Fruit fly (Drosophila melanogaster) whole organism, prepupa: Measurements from ENCODE around the gene Obp93a.
A peak's percentile ranks its signal among the peaks of the same experiment; 100 is the strongest.

ENCODE experiments used
- CG10631 ChIP-seq: fragments of 200-800 bp; sonication (Bioruptor generic); optimal IDR thresholded peaks from 2 replicates; lab custom pipeline; 2016; ENCODE audit warnings: missing biosample characterization, missing genetic modification characterization
- CG10669 ChIP-seq: fragments of 200-800 bp; sonication (Bioruptor generic); optimal IDR thresholded peaks from 3 replicates; lab custom pipeline; 2018; ENCODE audit warnings: missing biosample characterization, mild to moderate bottlenecking, missing genetic modification characterization, moderate library complexity
- CG11762 ChIP-seq: fragments of 200-800 bp; sonication (Bioruptor generic); optimal IDR thresholded peaks from 3 replicates; lab custom pipeline; 2016; ENCODE audit warnings: missing biosample characterization, missing genetic modification characterization; ENCODE audit not compliant: insufficient read depth
- CG15336 ChIP-seq: fragments of 200-800 bp; sonication (Bioruptor generic); IDR thresholded peaks from 2 replicates; pipeline ENCODE4 v1.3.6; 2022; ENCODE audit warnings: missing biosample characterization, missing genetic modification characterization
- CG3032 ChIP-seq: fragments of 200-800 bp; optimal IDR thresholded peaks from 2 replicates; lab custom pipeline; 2019; ENCODE audit warnings: missing biosample characterization, mild to moderate bottlenecking, missing genetic modification characterization, moderate library complexity
- CG31627 ChIP-seq: fragments of 200-800 bp; sonication (Bioruptor generic); optimal IDR thresholded peaks from 3 replicates; lab custom pipeline; 2016; ENCODE audit warnings: missing biosample characterization, missing genetic modification characterization
- CG32006 ChIP-seq: fragments of 200-800 bp; sonication (Bioruptor generic); optimal IDR thresholded peaks from 3 replicates; lab custom pipeline; 2017; ENCODE audit warnings: missing biosample characterization, mild to moderate bottlenecking, missing genetic modification characterization
- CG34406 ChIP-seq: fragments of 200-800 bp; sonication (Bioruptor generic); optimal IDR thresholded peaks from 3 replicates; lab custom pipeline; 2016; ENCODE audit warnings: missing biosample characterization, missing genetic modification characterization
- CG3919 ChIP-seq: fragments of 200-800 bp; sonication (Bioruptor generic); optimal IDR thresholded peaks from 3 replicates; lab custom pipeline; 2016; ENCODE audit warnings: missing biosample characterization, missing genetic modification characterization
- CG6792 ChIP-seq: fragments of 200-800 bp; sonication (Bioruptor generic); optimal IDR thresholded peaks from 3 replicates; lab custom pipeline; 2016; ENCODE audit warnings: missing biosample characterization, missing genetic modification characterization
- CG6854 ChIP-seq: fragments of 200-800 bp; sonication (Bioruptor generic); optimal IDR thresholded peaks from 2 replicates; lab custom pipeline; 2017; ENCODE audit warnings: missing biosample characterization, mild to moderate bottlenecking, missing genetic modification characterization
- CG7368 ChIP-seq: fragments of 200-800 bp; sonication (Bioruptor generic); optimal IDR thresholded peaks from 3 replicates; lab custom pipeline; 2016; ENCODE audit warnings: missing biosample characterization, missing genetic modification characterization
- CG8632 ChIP-seq: fragments of 200-800 bp; sonication (Bioruptor generic); optimal IDR thresholded peaks from 3 replicates; lab custom pipeline; 2016; ENCODE audit warnings: missing biosample characterization, missing genetic modification characterization
- Eip75B ChIP-seq: fragments of 200-800 bp; sonication (Bioruptor generic); optimal IDR thresholded peaks from 3 replicates; lab custom pipeline; 2016; ENCODE audit warnings: missing biosample characterization, missing genetic modification characterization
- Eip78C ChIP-seq: fragments of 200-800 bp; sonication (Bioruptor generic); peaks from one replicate; lab custom pipeline; 2016; ENCODE audit warnings: missing biosample characterization, missing genetic modification characterization
- Ets96B ChIP-seq: fragments of 200-800 bp; optimal IDR thresholded peaks from 2 replicates; lab custom pipeline; 2019; ENCODE audit warnings: missing biosample characterization, mild to moderate bottlenecking, missing genetic modification characterization, moderate library complexity
- Gug ChIP-seq: fragments of 200-800 bp; sonication (Bioruptor generic); IDR thresholded peaks from 2 replicates; pipeline ENCODE4 v1.3.6; 2022; ENCODE audit warnings: missing biosample characterization, missing genetic modification characterization
- Hr39 ChIP-seq: fragments of 200-800 bp; sonication (Bioruptor generic); optimal IDR thresholded peaks from 2 replicates; lab custom pipeline; 2016; ENCODE audit warnings: missing biosample characterization, missing genetic modification characterization
- Hr4 ChIP-seq: fragments of 200-800 bp; sonication (Bioruptor generic); optimal IDR thresholded peaks from 3 replicates; lab custom pipeline; 2016; ENCODE audit warnings: missing biosample characterization, missing genetic modification characterization
- Met ChIP-seq: fragments of 200-800 bp; sonication (Bioruptor generic); optimal IDR thresholded peaks from 3 replicates; lab custom pipeline; 2016; ENCODE audit warnings: missing biosample characterization, missing genetic modification characterization
- OdsH ChIP-seq: fragments of 200-800 bp; sonication (Bioruptor generic); optimal IDR thresholded peaks from 3 replicates; lab custom pipeline; 2016; ENCODE audit warnings: missing biosample characterization, missing genetic modification characterization
- Smox ChIP-seq: fragments of 200-800 bp; sonication (Bioruptor generic); optimal IDR thresholded peaks from 3 replicates; lab custom pipeline; 2016; ENCODE audit warnings: missing biosample characterization, missing genetic modification characterization
- Sox102F ChIP-seq: fragments of 200-800 bp; sonication (Bioruptor generic); optimal IDR thresholded peaks from 2 replicates; lab custom pipeline; 2016; ENCODE audit warnings: missing biosample characterization, mild to moderate bottlenecking, missing genetic modification characterization
- Sox14 ChIP-seq: fragments of 200-800 bp; sonication (Bioruptor generic); optimal IDR thresholded peaks from 3 replicates; lab custom pipeline; 2016; ENCODE audit warnings: missing biosample characterization, missing genetic modification characterization
- Sox15 ChIP-seq: fragments of 200-800 bp; sonication (Bioruptor generic); optimal IDR thresholded peaks from 3 replicates; lab custom pipeline; 2016; ENCODE audit warnings: missing biosample characterization, missing genetic modification characterization
- achi ChIP-seq: fragments of 200-800 bp; sonication (Bioruptor generic); optimal IDR thresholded peaks from 3 replicates; lab custom pipeline; 2016; ENCODE audit warnings: missing biosample characterization, missing genetic modification characterization
- acj6 ChIP-seq: fragments of 200-800 bp; sonication (Bioruptor generic); optimal IDR thresholded peaks from 3 replicates; lab custom pipeline; 2016; ENCODE audit warnings: missing biosample characterization, missing genetic modification characterization
- cyc ChIP-seq: fragments of 200-800 bp; sonication (Bioruptor generic); optimal IDR thresholded peaks from 3 replicates; lab custom pipeline; 2016; ENCODE audit warnings: missing biosample characterization, missing genetic modification characterization
- dsx ChIP-seq: fragments of 200-800 bp; optimal IDR thresholded peaks from 3 replicates; lab custom pipeline; 2019; ENCODE audit warnings: missing biosample characterization, mild to moderate bottlenecking, missing genetic modification characterization, moderate library complexity; ENCODE audit not compliant: poor library complexity, severe bottlenecking
- esn ChIP-seq: fragments of 200-800 bp; sonication (Bioruptor generic); optimal IDR thresholded peaks from 2 replicates; lab custom pipeline; 2016; ENCODE audit warnings: missing biosample characterization, mild to moderate bottlenecking, missing genetic modification characterization, moderate library complexity
- fd59A ChIP-seq: fragments of 200-800 bp; sonication (Bioruptor generic); optimal IDR thresholded peaks from 2 replicates; lab custom pipeline; 2017; ENCODE audit warnings: missing biosample characterization, mild to moderate bottlenecking, missing genetic modification characterization, missing genetic modification reagents
- fkh ChIP-seq: fragments of 200-800 bp; sonication (Bioruptor generic); optimal IDR thresholded peaks from 3 replicates; lab custom pipeline; 2017; ENCODE audit warnings: missing biosample characterization, mild to moderate bottlenecking, missing genetic modification characterization, moderate library complexity
- lz ChIP-seq: fragments of 200-800 bp; sonication (Bioruptor generic); optimal IDR thresholded peaks from 3 replicates; lab custom pipeline; 2016; ENCODE audit warnings: missing biosample characterization, missing genetic modification characterization
- net ChIP-seq: fragments of 200-800 bp; sonication (Bioruptor generic); optimal IDR thresholded peaks from 3 replicates; lab custom pipeline; 2016; ENCODE audit warnings: missing biosample characterization, missing genetic modification characterization
- pdm3 ChIP-seq: fragments of 200-800 bp; sonication (Bioruptor generic); optimal IDR thresholded peaks from 3 replicates; lab custom pipeline; 2016; ENCODE audit warnings: missing biosample characterization, missing genetic modification characterization
- spab ChIP-seq: fragments of 200-800 bp; sonication (Bioruptor generic); optimal IDR thresholded peaks from 2 replicates; lab custom pipeline; 2017; ENCODE audit warnings: missing biosample characterization, mild to moderate bottlenecking, missing genetic modification characterization, missing genetic modification reagents
- ss ChIP-seq, 2 experiments: fragments of 200-800 bp; sonication (Bioruptor generic); optimal IDR thresholded peaks; 2 replicates in 1 of 2; 3 replicates in 1 of 2; lab custom pipeline; 2017 to 2018; ENCODE audit warnings: mild to moderate bottlenecking in 2 of 2, missing biosample characterization in 2 of 2, missing genetic modification characterization in 2 of 2, moderate library complexity in 1 of 2
- svp ChIP-seq: fragments of 200-800 bp; sonication (Bioruptor generic); peaks from one replicate; lab custom pipeline; 2016; ENCODE audit warnings: missing biosample characterization, missing genetic modification characterization
- topi ChIP-seq: fragments of 200-800 bp; sonication (Bioruptor generic); optimal IDR thresholded peaks from 3 replicates; lab custom pipeline; 2016; ENCODE audit warnings: missing biosample characterization, missing genetic modification characterization
- vri ChIP-seq: fragments of 200-800 bp; sonication (Bioruptor generic); optimal IDR thresholded peaks from 3 replicates; lab custom pipeline; 2016; ENCODE audit warnings: missing biosample characterization, mild to moderate bottlenecking, missing genetic modification characterization

The Obp93a gene

DNA sequence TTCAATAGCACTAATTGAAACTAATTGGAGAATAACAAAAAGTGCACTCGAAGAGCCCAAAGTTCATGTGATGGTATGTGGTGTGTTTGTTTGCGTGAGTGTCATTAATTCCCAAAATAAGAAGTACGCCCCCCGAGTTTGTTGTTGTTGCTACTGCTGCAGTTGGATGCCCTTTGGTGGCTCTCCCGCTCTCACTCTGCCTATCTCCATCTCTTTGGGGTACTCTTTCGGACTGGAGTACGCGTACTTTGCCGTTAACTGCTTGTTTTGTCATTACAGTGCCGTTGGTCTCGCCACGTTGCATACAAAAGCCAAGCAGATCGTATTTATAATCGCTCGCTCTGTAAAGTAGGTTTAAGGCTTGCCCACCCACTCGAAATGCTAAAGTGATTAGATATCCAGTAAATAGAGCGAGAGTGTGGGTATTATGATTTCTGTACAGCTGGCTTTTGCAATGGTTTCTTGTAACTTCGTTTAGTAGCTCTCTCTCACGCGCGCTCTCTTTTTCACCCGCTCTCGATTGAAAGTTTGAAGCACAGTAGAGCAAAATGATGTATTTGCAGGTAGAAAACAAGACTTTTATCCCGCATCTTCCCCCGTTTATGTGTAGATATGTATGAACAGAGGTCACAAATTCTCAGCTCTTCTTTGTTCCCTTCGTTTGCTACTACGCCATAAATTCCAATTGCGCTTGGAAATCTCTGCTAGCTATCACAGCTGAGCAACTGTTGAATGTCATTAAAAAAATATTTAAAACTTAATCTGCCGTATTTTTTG lies 17.4 kb downstream of the Obp93a start (continued):
- TF ChIP-seq dsx (GFP tag; lab: Kevin White, UChicago) (no peak), Eip78C (GFP tag; lab: Kevin White, UChicago) (peak; percentile 83), CG31627 (peak; percentile 67), net (peak; percentile 26), CG10631 (no peak), achi (peak; percentile 39), CG15336 (GFP tag; lab: Robert Waterston, UW) (peak; percentile 40; the same call in 1 of the 2 replicates), fkh (no peak), CG3919 (GFP tag; lab: Kevin White, UChicago) (peak; percentile 49), fd59A (no peak), Sox15 (GFP tag; lab: Kevin White, UChicago) (peak; percentile 49), svp (GFP tag; lab: Kevin White, UChicago) (peak; percentile 89), pdm3 (GFP tag; lab: Kevin White, UChicago) (no peak), CG6854 (GFP tag; lab: Kevin White, UChicago) (no peak), CG3032 (no peak), CG11762 (peak; percentile 10), CG8632 (peak; percentile 7), esn (GFP tag; lab: Kevin White, UChicago) (peak; percentile 69), Hr39 (GFP tag; lab: Kevin White, UChicago) (peak; percentile 56), ss (GFP tag; optimal IDR thresholded peaks at IDR 0.05; lab: Kevin White, UChicago) (peak in 1 of 2 experiments; percentile 37), CG34406 (GFP tag; lab: Kevin White, UChicago) (peak; percentile 47), CG10669 (peak; percentile 12), OdsH (GFP tag; lab: Kevin White, UChicago) (peak; percentile 47), vri (GFP tag; lab: Kevin White, UChicago) (no peak), Sox14 (peak; percentile 80), Eip75B (peak; percentile 49), Gug (GFP tag; lab: Robert Waterston, UW) (0 out of 2 replicates have a peak, but pooled peaks have one; percentile 25), topi (peak; percentile 52)

DNA sequence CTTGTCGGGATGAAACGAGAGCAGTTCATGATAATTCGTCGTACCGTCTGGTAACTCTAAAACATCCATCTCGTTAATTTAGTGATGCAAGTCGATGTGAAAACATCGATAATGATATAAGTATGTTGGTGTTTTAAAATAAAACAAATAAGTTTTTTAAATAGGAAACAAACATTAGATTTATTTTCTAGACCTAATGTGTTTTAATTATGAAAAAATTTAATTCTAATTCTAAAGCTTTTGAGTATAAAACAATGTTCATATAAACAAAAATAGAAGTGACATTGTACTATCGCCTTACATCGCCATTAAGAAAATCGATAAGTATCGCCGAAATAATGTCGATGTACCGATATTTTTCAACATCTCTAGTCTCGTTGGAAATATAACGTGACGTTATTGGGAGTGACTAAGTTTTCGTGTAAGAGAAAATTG lies 18.5 kb downstream of the Obp93a start, which contains the start of gene Rab11:
TSS of gene Rab11 (plus strand) at position 363 of the 435 bp plus-strand sequence.
- TF ChIP-seq spab (no peak), acj6 (GFP tag; lab: Kevin White, UChicago) (peak; percentile 48), Hr4 (GFP tag; lab: Kevin White, UChicago) (peak; percentile 57), CG31627 (peak; percentile 48), cyc (GFP tag; lab: Kevin White, UChicago) (peak; percentile 15), Eip78C (GFP tag; lab: Kevin White, UChicago) (peak; percentile 49), CG15336 (GFP tag; lab: Robert Waterston, UW) (no peak), Ets96B (tag; lab: Kevin White, UChicago) (no peak), svp (GFP tag; lab: Kevin White, UChicago) (peak; percentile 52), OdsH (GFP tag; lab: Kevin White, UChicago) (peak; percentile 52), CG3919 (GFP tag; lab: Kevin White, UChicago) (peak; percentile 48), CG11762 (peak; percentile 1), Sox14 (peak; percentile 39), CG3032 (peak; percentile 41), CG32006 (peak; percentile 27), fkh (peak; percentile 11), Sox102F (peak; percentile 8), Smox (GFP tag; lab: Kevin White, UChicago) (no peak), esn (GFP tag; lab: Kevin White, UChicago) (peak; percentile 64), achi (peak; percentile 15), CG10631 (peak; percentile 53), Met (peak; percentile 47), Sox15 (GFP tag; lab: Kevin White, UChicago) (peak; percentile 17), CG6792 (GFP tag; lab: Kevin White, UChicago) (peak; percentile 31), topi (peak; percentile 54), CG7368 (GFP tag; lab: Kevin White, UChicago) (no peak), lz (GFP tag; lab: Kevin White, UChicago) (peak; percentile 45), CG8632 (peak; percentile 11), CG10669 (no peak), Hr39 (GFP tag; lab: Kevin White, UChicago) (peak; percentile 47)
